Fruit fly (Drosophila melanogaster) whole organism, pupa: ENCODE measurements around the gene CG15219.

Source experiments
- CG10348 ChIP-seq: fragments of 200-800 bp; sonication (Bioruptor generic); IDR thresholded peaks from 2 replicates; pipeline ENCODE4 v1.3.6; 2022; ENCODE audit warnings: missing biosample characterization, missing genetic modification characterization
- CG12605 ChIP-seq: fragments of 200-800 bp; sonication (Bioruptor generic); IDR thresholded peaks from 2 replicates; pipeline ENCODE4 v1.3.6; 2022; ENCODE audit warnings: missing biosample characterization, missing genetic modification characterization
- CG13204 ChIP-seq: fragments of 200-800 bp; sonication (Bioruptor generic); optimal IDR thresholded peaks from 2 replicates; lab custom pipeline; 2018; ENCODE audit warnings: missing biosample characterization, mild to moderate bottlenecking, missing genetic modification characterization, moderate library complexity
- CG14655 ChIP-seq: fragments of 200-800 bp; sonication (Bioruptor generic); optimal IDR thresholded peaks from 3 replicates; lab custom pipeline; 2017; ENCODE audit warnings: mild to moderate bottlenecking, missing biosample characterization, missing genetic modification reagents, missing genetic modification characterization
- CG15710 ChIP-seq: fragments of 200-800 bp; sonication (Bioruptor generic); optimal IDR thresholded peaks from 2 replicates; lab custom pipeline; 2018; ENCODE audit warnings: missing biosample characterization, mild to moderate bottlenecking, missing genetic modification characterization, moderate library complexity
- CG17806 ChIP-seq: fragments of 200-800 bp; sonication (Bioruptor generic); optimal IDR thresholded peaks from 2 replicates; lab custom pipeline; 2018; ENCODE audit warnings: missing biosample characterization, mild to moderate bottlenecking, missing genetic modification characterization, moderate library complexity
- CG32121 ChIP-seq: fragments of 200-800 bp; sonication (Bioruptor generic); IDR thresholded peaks from 2 replicates; pipeline ENCODE4 v1.3.6; 2022; ENCODE audit warnings: missing biosample characterization, missing genetic modification characterization
- CG34367 ChIP-seq: fragments of 200-800 bp; sonication (Bioruptor generic); optimal IDR thresholded peaks from 2 replicates; lab custom pipeline; 2018; ENCODE audit warnings: missing biosample characterization, mild to moderate bottlenecking, missing genetic modification characterization
- CG4496 ChIP-seq: fragments of 200-800 bp; sonication (Bioruptor generic); IDR thresholded peaks from 3 replicates; pipeline ENCODE4 v1.3.6; 2022; ENCODE audit warnings: missing biosample characterization, missing genetic modification characterization
- CG8159 ChIP-seq: fragments of 200-800 bp; sonication (Bioruptor generic); optimal IDR thresholded peaks from 3 replicates; lab custom pipeline; 2018; ENCODE audit warnings: missing biosample characterization, mild to moderate bottlenecking, missing genetic modification characterization, moderate library complexity
- CG8301 ChIP-seq: fragments of 200-800 bp; sonication (Bioruptor generic); optimal IDR thresholded peaks from 2 replicates; lab custom pipeline; 2018; ENCODE audit warnings: missing biosample characterization, mild to moderate bottlenecking, missing genetic modification characterization
- CG9948 ChIP-seq: fragments of 200-800 bp; sonication (Bioruptor generic); optimal IDR thresholded peaks from 2 replicates; lab custom pipeline; 2018; ENCODE audit warnings: missing biosample characterization, mild to moderate bottlenecking, missing genetic modification characterization, moderate library complexity
- D1 ChIP-seq: fragments of 200-800 bp; sonication (Bioruptor generic); optimal IDR thresholded peaks from 2 replicates; lab custom pipeline; 2018; ENCODE audit warnings: missing biosample characterization, mild to moderate bottlenecking, missing genetic modification characterization, moderate library complexity
- EcR ChIP-seq: fragments of 200-800 bp; sonication (Bioruptor generic); optimal IDR thresholded peaks from 3 replicates; lab custom pipeline; 2019; ENCODE audit warnings: missing biosample characterization, missing genetic modification characterization, mild to moderate bottlenecking, moderate library complexity, missing genetic modification reagents
- Ets98B ChIP-seq: fragments of 200-800 bp; sonication (Bioruptor generic); IDR thresholded peaks from 2 replicates; pipeline ENCODE4 v1.3.6; 2022; ENCODE audit warnings: missing biosample characterization, missing genetic modification characterization
- Pif1A ChIP-seq: fragments of 200-800 bp; sonication (Bioruptor generic); optimal IDR thresholded peaks from 3 replicates; lab custom pipeline; 2016; ENCODE audit warnings: missing biosample characterization, missing genetic modification characterization
- Pif1B ChIP-seq: fragments of 200-800 bp; sonication (Bioruptor generic); optimal IDR thresholded peaks from 3 replicates; lab custom pipeline; 2016; ENCODE audit warnings: missing biosample characterization, missing genetic modification characterization
- Snoo ChIP-seq: fragments of 200-800 bp; sonication (Bioruptor generic); optimal IDR thresholded peaks from 3 replicates; lab custom pipeline; 2017; ENCODE audit warnings: missing biosample characterization, mild to moderate bottlenecking, missing genetic modification characterization, inconsistent platforms
- fd96Ca ChIP-seq: fragments of 200-800 bp; sonication (Bioruptor generic); IDR thresholded peaks from 3 replicates; pipeline ENCODE4 v1.3.6; 2022; ENCODE audit warnings: missing biosample characterization, missing genetic modification characterization
- gl ChIP-seq: fragments of 200-800 bp; sonication (Bioruptor generic); optimal IDR thresholded peaks from 2 replicates; lab custom pipeline; 2018; ENCODE audit warnings: missing biosample characterization, mild to moderate bottlenecking, missing genetic modification characterization
- rn ChIP-seq: fragments of 200-800 bp; sonication (Bioruptor generic); IDR thresholded peaks from 2 replicates; pipeline ENCODE4 v1.3.6; 2022; ENCODE audit warnings: missing biosample characterization, missing genetic modification characterization

CG15219 gene

dm6 chr2L:22121651-22122165 lies 16.4 kb upstream of the CG15219 start:
- TF ChIP-seq rn (0 out of 2 replicates have a peak, but pooled peaks have one; percentile 12), Snoo (tag; lab: Kevin White, UChicago) (no peak), CG8159 (tag; lab: Kevin White, UChicago) (peak; percentile 13)
- TF ChIP-seq, all 21 proteins: peak for 2

DNA sequence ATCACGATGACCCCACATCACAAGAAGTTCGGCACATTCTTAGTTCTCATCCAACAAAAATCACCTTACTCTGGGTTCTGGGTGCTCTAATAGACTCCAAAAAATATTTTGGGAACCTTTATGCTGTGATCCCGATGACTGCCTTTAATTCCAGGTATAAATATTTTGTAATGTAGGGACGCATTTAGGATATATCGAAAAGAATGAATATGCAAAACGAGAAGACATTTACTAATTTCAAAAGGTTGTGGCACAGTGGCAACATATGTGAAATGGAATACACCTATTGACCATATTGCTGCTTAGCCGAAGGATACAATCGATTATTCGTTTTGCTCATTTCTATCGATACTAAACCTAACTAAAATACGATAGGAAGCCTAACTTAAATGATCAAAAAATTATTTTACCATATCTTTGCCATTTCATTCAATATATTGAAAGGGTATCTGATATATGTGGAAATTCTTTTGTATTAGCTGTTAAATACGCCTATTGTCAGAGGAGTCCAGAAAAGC lies 15.6 kb upstream of the CG15219 start, which contains the start of gene CG3651:
Gene CG3651 (plus strand): TSS at position 468 of the 518 bp plus-strand sequence.
- TF ChIP-seq Pif1B (GFP tag; lab: Kevin White, UChicago) (no peak), Pif1A (GFP tag; lab: Kevin White, UChicago) (peak; percentile 14)

DNA sequence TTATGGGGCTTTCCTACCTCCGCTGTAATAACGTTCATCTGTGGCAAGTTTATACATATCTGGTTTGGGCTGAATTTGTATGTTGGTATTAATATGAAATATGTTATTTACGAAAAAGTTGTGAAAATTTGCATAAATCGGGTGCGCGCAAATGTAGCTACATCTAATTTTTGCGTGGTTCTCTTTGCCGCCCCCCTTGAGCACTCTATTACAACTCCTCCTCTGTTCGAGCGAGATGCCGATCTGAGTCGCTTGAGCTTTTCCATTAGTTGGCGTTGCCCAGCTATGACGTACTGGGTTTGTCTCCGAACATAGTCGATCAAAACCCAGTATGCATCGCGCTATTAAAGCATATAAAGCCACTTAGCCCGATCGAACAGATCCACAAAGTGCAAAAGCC lies 3.4 kb upstream of the CG15219 start, which contains the start of gene CG6675:
Gene CG6675 (plus strand): TSS at position 301 of the 400 bp plus-strand sequence.
- TF ChIP-seq CG14655 (GFP tag; lab: Kevin White, UChicago): peak; percentile 5
- TF ChIP-seq Ets98B (GFP tag; lab: Robert Waterston, UW): no peak

DNA sequence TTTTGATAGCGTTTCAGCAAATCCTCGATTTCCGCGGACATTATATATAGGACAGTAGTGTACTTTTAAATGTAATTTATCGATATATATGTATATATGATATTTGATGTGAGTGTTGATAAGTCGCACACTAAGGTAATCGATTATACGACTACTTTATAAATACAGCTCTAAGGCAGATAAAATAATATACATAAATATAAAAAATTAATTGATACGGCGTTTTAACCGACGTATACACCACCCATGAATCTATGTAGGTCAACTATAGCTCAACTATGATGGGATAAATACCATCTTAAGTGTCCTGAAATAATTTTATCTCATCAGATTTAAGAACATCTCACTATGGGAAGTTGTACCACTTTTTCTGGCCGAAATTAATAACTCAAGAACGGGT lies 1.9 kb upstream of the CG15219 start, which contains the start of gene CG10834:
Gene CG10834 (minus strand): TSS at position 101 of the 400 bp plus-strand sequence.
- TF ChIP-seq rn (no peak), CG4496 (GFP tag; lab: Robert Waterston, UW) (no peak), CG15710 (tag; lab: Kevin White, UChicago) (no peak), Pif1B (GFP tag; lab: Kevin White, UChicago) (no peak), D1 (tag; lab: Kevin White, UChicago) (no peak), fd96Ca (GFP tag; lab: Robert Waterston, UW) (no peak), CG13204 (no peak), CG14655 (GFP tag; lab: Kevin White, UChicago) (no peak), CG9948 (tag; lab: Kevin White, UChicago) (no peak), CG10348 (GFP tag; lab: Robert Waterston, UW) (no peak), CG34367 (tag; lab: Kevin White, UChicago) (no peak), Ets98B (GFP tag; lab: Robert Waterston, UW) (no peak), EcR (GFP tag; lab: Kevin White, UChicago) (no peak), Pif1A (GFP tag; lab: Kevin White, UChicago) (no peak), CG8301 (no peak), CG17806 (tag; lab: Kevin White, UChicago) (no peak), CG8159 (tag; lab: Kevin White, UChicago) (no peak), gl (tag; lab: Kevin White, UChicago) (no peak), CG32121 (GFP tag; lab: Robert Waterston, UW) (no peak), CG12605 (GFP tag; lab: Robert Waterston, UW) (no peak)

DNA sequence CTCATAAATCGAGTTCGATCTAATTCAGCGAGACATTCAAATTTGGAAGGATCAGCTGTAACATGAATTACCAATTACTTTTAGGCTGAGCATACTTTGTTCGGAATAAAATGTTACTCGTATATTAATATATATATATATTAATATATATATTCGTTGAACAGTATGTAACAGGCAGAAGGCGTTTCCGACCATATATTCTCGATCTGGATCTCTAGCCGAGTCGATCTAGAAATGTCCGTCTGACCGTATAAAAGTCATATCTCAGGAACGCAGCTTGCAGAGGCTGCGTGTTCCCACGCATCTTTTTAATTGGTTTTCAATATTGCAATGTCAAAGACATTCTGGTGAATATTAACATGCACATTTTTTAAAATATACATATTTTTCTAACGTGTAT lies 1.0 kb downstream of the CG15219 start, which contains the start of gene tplus3b:
Gene tplus3b (minus strand): TSS at position 101 of the 400 bp plus-strand sequence.
- TF ChIP-seq CG10348 (GFP tag; lab: Robert Waterston, UW) (no peak), Ets98B (GFP tag; lab: Robert Waterston, UW) (no peak), CG17806 (tag; lab: Kevin White, UChicago) (no peak), CG8301 (no peak), CG15710 (tag; lab: Kevin White, UChicago) (no peak), Snoo (tag; lab: Kevin White, UChicago) (no peak), CG12605 (GFP tag; lab: Robert Waterston, UW) (no peak), CG13204 (no peak), fd96Ca (GFP tag; lab: Robert Waterston, UW) (no peak), CG32121 (GFP tag; lab: Robert Waterston, UW) (no peak), D1 (tag; lab: Kevin White, UChicago) (no peak)

- TF ChIP-seq CG14655 (GFP tag; lab: Kevin White, UChicago) (no peak), CG17806 (tag; lab: Kevin White, UChicago) (no peak), EcR (GFP tag; lab: Kevin White, UChicago) (no peak), Snoo (tag; lab: Kevin White, UChicago) (no peak), CG32121 (GFP tag; lab: Robert Waterston, UW) (no peak), CG13204 (no peak), CG15710 (tag; lab: Kevin White, UChicago) (no peak), rn (no peak), CG8159 (tag; lab: Kevin White, UChicago) (no peak), CG4496 (GFP tag; lab: Robert Waterston, UW) (no peak), gl (tag; lab: Kevin White, UChicago) (no peak), Pif1A (GFP tag; lab: Kevin White, UChicago) (no peak), CG10348 (GFP tag; lab: Robert Waterston, UW) (no peak), fd96Ca (GFP tag; lab: Robert Waterston, UW) (no peak), CG12605 (GFP tag; lab: Robert Waterston, UW) (no peak), Pif1B (GFP tag; lab: Kevin White, UChicago) (no peak), CG34367 (tag; lab: Kevin White, UChicago) (no peak), CG9948 (tag; lab: Kevin White, UChicago) (no peak)
These were observed 26.0 kb downstream of the CG15219 start, which contains the start of gene ttm3 for dm6 chr2L:22079332-22079731. Gene ttm3, plus strand, starts transcription at chr2L:22079632.
